Worm (Caenorhabditis elegans) whole organism, young adult: ENCODE measurements around the gene C07A9.10.

Experiments used
- egrh-3 ChIP-seq: fragments of 200-800 bp; sonication (Bioruptor generic); IDR thresholded peaks from 2 replicates; pipeline ENCODE4 v1.3.6; 2022; ENCODE audit warnings: missing genetic modification reagents, missing genetic modification characterization, missing compliant biosample characterization
- nhr-120 ChIP-seq: fragments of 200-800 bp; sonication (Bioruptor generic); IDR thresholded peaks from 2 replicates; pipeline ENCODE4 v1.3.6; 2022; ENCODE audit warnings: missing genetic modification characterization, missing compliant biosample characterization
- nhr-179 ChIP-seq: sonication (generic microtip); optimal IDR thresholded peaks from 2 replicates; lab custom pipeline; 2016; ENCODE audit warnings: mild to moderate bottlenecking, missing genetic modification characterization, missing compliant biosample characterization

ce11 chrIII:9697323-9697722 is 11.5 kb upstream of the C07A9.10 start:
- no peak for TF ChIP-seq nhr-179 (tag; lab: Kevin White, UChicago)
- no peak for TF ChIP-seq nhr-120 (GFP tag; lab: Robert Waterston, UW)
- TF ChIP-seq egrh-3 = no peak
